Worm (Caenorhabditis elegans) whole organism, L2 larva: ENCODE results near the gene T27E4.7.

ENCODE experiments used
- C34F6.9 ChIP-seq: fragments of 150-350 bp; optimal IDR thresholded peaks from 2 replicates; lab custom pipeline; 2014; ENCODE audit warnings: missing biosample characterization, missing genetic modification characterization
- F13H6.1 ChIP-seq: sonication (generic microtip); optimal IDR thresholded peaks from 2 replicates; lab custom pipeline; 2016; ENCODE audit warnings: missing genetic modification characterization, missing compliant biosample characterization
- R02D3.7 ChIP-seq: fragments of 150-350 bp; optimal IDR thresholded peaks from 2 replicates; lab custom pipeline; 2014; ENCODE audit warnings: missing biosample characterization, missing genetic modification characterization
- Y55F3AM.14 ChIP-seq: fragments of 200-800 bp; sonication (Bioruptor generic); optimal IDR thresholded peaks from 2 replicates; lab custom pipeline; 2018; ENCODE audit warnings: mild to moderate bottlenecking, missing genetic modification characterization, missing compliant biosample characterization
- ZK546.5 ChIP-seq: sonication (generic microtip); optimal IDR thresholded peaks from 2 replicates; lab custom pipeline; 2017; ENCODE audit warnings: missing biosample characterization, missing genetic modification characterization
- alr-1 ChIP-seq: fragments of 150-350 bp; optimal IDR thresholded peaks from 2 replicates; lab custom pipeline; 2014; ENCODE audit warnings: missing biosample characterization, missing genetic modification characterization
- aly-2 ChIP-seq: fragments of 150-350 bp; optimal IDR thresholded peaks from 2 replicates; lab custom pipeline; 2014; ENCODE audit warnings: missing biosample characterization, missing genetic modification characterization
- ama-1 ChIP-seq: fragments of 150-350 bp; optimal IDR thresholded peaks from 2 replicates; lab custom pipeline; 2018; ENCODE audit warnings: inconsistent platforms
- blmp-1 ChIP-seq: sonication (generic microtip); optimal IDR thresholded peaks from 2 replicates; lab custom pipeline; 2017; ENCODE audit warnings: missing genetic modification characterization, mild to moderate bottlenecking, missing compliant biosample characterization, antibody characterized with exemption, moderate library complexity; ENCODE audit not compliant: insufficient read depth
- ceh-82 ChIP-seq: fragments of 150-350 bp; optimal IDR thresholded peaks from 2 replicates; lab custom pipeline; 2014; ENCODE audit warnings: missing biosample characterization, missing genetic modification characterization
- dmd-4 ChIP-seq: sonication (generic microtip); optimal IDR thresholded peaks from 2 replicates; lab custom pipeline; 2017; ENCODE audit warnings: missing biosample characterization, missing genetic modification characterization
- egl-27 ChIP-seq: sonication (generic microtip); optimal IDR thresholded peaks from 3 replicates; lab custom pipeline; 2017; ENCODE audit warnings: missing biosample characterization, missing genetic modification reagents, missing genetic modification characterization
- elt-1 ChIP-seq: fragments of 150-350 bp; optimal IDR thresholded peaks from 2 replicates; lab custom pipeline; 2014; ENCODE audit warnings: missing biosample characterization, missing genetic modification characterization
- elt-3 ChIP-seq: sonication (generic microtip); optimal IDR thresholded peaks from 2 replicates; lab custom pipeline; 2017; ENCODE audit warnings: missing biosample characterization, missing genetic modification characterization
- fos-1 ChIP-seq: fragments of 150-350 bp; optimal IDR thresholded peaks from 2 replicates; lab custom pipeline; 2014; ENCODE audit warnings: missing biosample characterization, missing genetic modification characterization
- lin-39 ChIP-seq: fragments of 150-350 bp; optimal IDR thresholded peaks from 2 replicates; lab custom pipeline; 2014; ENCODE audit warnings: missing biosample characterization, missing genetic modification reagents, missing genetic modification characterization
- lsy-2 ChIP-seq, 2 experiments: fragments of 150-350 bp in 1 of 2; sonication (generic microtip) in 1 of 2; optimal IDR thresholded peaks; 2 replicates each; lab custom pipeline; 2014 to 2017; ENCODE audit warnings: missing biosample characterization in 2 of 2, missing genetic modification characterization in 2 of 2
- mbf-1 ChIP-seq: sonication (generic microtip); optimal IDR thresholded peaks from 2 replicates; lab custom pipeline; 2017; ENCODE audit warnings: missing biosample characterization, missing genetic modification characterization
- mdl-1 ChIP-seq, 2 experiments: fragments of 150-350 bp in 1 of 2; sonication (generic microtip) in 1 of 2; optimal IDR thresholded peaks; 2 replicates each; lab custom pipeline; 2017; ENCODE audit warnings: missing biosample characterization in 2 of 2, missing genetic modification characterization in 2 of 2
- nhr-10 ChIP-seq: sonication (generic microtip); optimal IDR thresholded peaks from 2 replicates; lab custom pipeline; 2017; ENCODE audit warnings: missing biosample characterization, missing genetic modification characterization
- nhr-11 ChIP-seq: fragments of 150-350 bp; optimal IDR thresholded peaks from 2 replicates; lab custom pipeline; 2014; ENCODE audit warnings: missing biosample characterization, missing genetic modification characterization
- nhr-12 ChIP-seq: fragments of 150-350 bp; optimal IDR thresholded peaks from 2 replicates; lab custom pipeline; 2014; ENCODE audit warnings: missing biosample characterization, missing genetic modification characterization
- nhr-21 ChIP-seq: fragments of 150-350 bp; optimal IDR thresholded peaks from 2 replicates; lab custom pipeline; 2014; ENCODE audit warnings: missing biosample characterization, missing genetic modification characterization
- nhr-25 ChIP-seq: fragments of 150-350 bp; sonication (generic microtip); optimal IDR thresholded peaks from 3 replicates; lab custom pipeline; 2014; ENCODE audit warnings: missing biosample characterization, missing genetic modification characterization
- nhr-6 ChIP-seq: fragments of 150-350 bp; optimal IDR thresholded peaks from 2 replicates; lab custom pipeline; 2014; ENCODE audit warnings: missing biosample characterization, missing genetic modification characterization
- nhr-77 ChIP-seq: fragments of 150-350 bp; optimal IDR thresholded peaks from 2 replicates; lab custom pipeline; 2014; ENCODE audit warnings: missing biosample characterization, missing genetic modification characterization
- peb-1 ChIP-seq: fragments of 150-350 bp; optimal IDR thresholded peaks from 2 replicates; lab custom pipeline; 2014; ENCODE audit warnings: missing biosample characterization, missing genetic modification characterization
- sem-4 ChIP-seq: fragments of 150-350 bp; optimal IDR thresholded peaks from 2 replicates; lab custom pipeline; 2014; ENCODE audit warnings: missing biosample characterization, missing genetic modification reagents, missing genetic modification characterization
- skn-1 ChIP-seq: sonication (generic microtip); optimal IDR thresholded peaks from 2 replicates; lab custom pipeline; 2017; ENCODE audit warnings: missing biosample characterization, missing genetic modification characterization
- sma-9 ChIP-seq, 2 experiments: fragments of 150-350 bp in 1 of 2; sonication (generic microtip) in 1 of 2; optimal IDR thresholded peaks; 2 replicates each; lab custom pipeline; 2014 to 2016; ENCODE audit warnings: missing genetic modification characterization in 2 of 2, mild to moderate bottlenecking in 1 of 2, missing biosample characterization in 1 of 2, missing compliant biosample characterization in 1 of 2, missing genetic modification reagents in 1 of 2, moderate library complexity in 1 of 2
- unc-39 ChIP-seq: fragments of 150-350 bp; optimal IDR thresholded peaks from 2 replicates; lab custom pipeline; 2014; ENCODE audit warnings: missing biosample characterization, missing genetic modification characterization
- unc-62 ChIP-seq: fragments of 150-350 bp; optimal IDR thresholded peaks from 2 replicates; lab custom pipeline; 2014; ENCODE audit warnings: missing biosample characterization, missing genetic modification reagents, missing genetic modification characterization
- zag-1 ChIP-seq: fragments of 150-350 bp; optimal IDR thresholded peaks from 2 replicates; lab custom pipeline; 2014; ENCODE audit warnings: missing biosample characterization, missing genetic modification characterization
- ztf-11 ChIP-seq: sonication (generic microtip); optimal IDR thresholded peaks from 2 replicates; lab custom pipeline; 2017; ENCODE audit warnings: missing biosample characterization, missing genetic modification characterization

T27E4.7 gene

DNA sequence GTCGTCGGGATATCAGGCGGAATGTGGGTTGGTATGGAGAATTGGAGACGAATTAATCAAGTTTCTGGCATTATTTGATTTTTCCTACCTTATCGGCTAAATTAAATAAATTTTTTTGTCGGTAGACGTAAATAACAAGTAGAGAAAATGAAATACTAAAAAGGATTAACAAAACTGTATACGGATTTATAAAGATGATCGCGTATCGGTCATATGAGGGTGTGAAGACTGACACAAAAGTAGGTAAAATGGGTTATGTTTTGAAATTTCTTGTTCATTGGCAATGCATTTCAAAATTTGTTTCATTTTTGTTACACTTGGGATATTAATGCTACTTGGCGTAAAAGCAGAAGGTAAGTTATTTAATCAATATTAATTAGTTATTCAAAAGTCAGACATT is 16.7 kb downstream of the T27E4.7 start, which contains the start of the genes C25E10.16 and C25E10.13:
Gene C25E10.16 (minus strand): TSS at position 101 of the 400 bp plus-strand sequence.
Gene C25E10.13 (plus strand): TSS at position 256 of the 400 bp plus-strand sequence.
- TF ChIP-seq alr-1 (tag; lab: Kevin White, UChicago) (no peak), nhr-77 (tag; lab: Kevin White, UChicago) (no peak), nhr-11 (tag; lab: Kevin White, UChicago) (no peak), nhr-12 (no peak), nhr-21 (tag; lab: Kevin White, UChicago) (no peak), ztf-11 (no peak), nhr-10 (no peak), mbf-1 (tag; lab: Kevin White, UChicago) (no peak), ama-1 (no peak), egl-27 (tag; lab: Kevin White, UChicago) (no peak), sma-9 (GFP tag; optimal IDR thresholded peaks at IDR 0.05; lab: Kevin White, UChicago) (no peak), sma-9 (tag; optimal IDR thresholded peaks at IDR 0.05; lab: Kevin White, UChicago) (no peak), unc-39 (tag; lab: Kevin White, UChicago) (no peak), dmd-4 (tag; lab: Kevin White, UChicago) (no peak)

DNA sequence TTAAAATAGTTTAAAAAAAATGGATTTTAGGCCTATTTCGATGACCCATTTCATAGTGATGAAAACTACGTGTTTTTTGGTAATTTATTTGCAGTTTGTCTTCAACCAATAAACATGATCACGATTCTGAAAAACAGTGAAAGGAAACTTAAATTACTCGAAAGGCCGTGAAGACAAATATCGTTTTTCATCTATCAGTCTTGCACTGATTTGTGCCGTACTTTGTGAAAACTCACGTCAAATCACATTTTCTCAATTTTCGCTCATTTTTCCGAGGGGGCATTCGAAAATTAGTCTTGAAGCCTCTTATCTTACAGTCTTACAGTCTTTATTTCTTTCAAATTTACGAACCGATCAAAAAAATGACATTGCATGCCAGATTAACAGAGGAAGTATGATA is 17.5 kb downstream of the T27E4.7 start, which contains the start of gene C25E10.11:
Gene C25E10.11 (minus strand): TSS at position 101 of the 400 bp plus-strand sequence.
- TF ChIP-seq fos-1 (tag; lab: Kevin White, UChicago) (no peak), nhr-77 (tag; lab: Kevin White, UChicago) (no peak), dmd-4 (tag; lab: Kevin White, UChicago) (no peak), nhr-10 (no peak), ama-1 (no peak), mdl-1 (tag; optimal IDR thresholded peaks at IDR 0.05; lab: Kevin White, UChicago) (no peak), sma-9 (GFP tag; optimal IDR thresholded peaks at IDR 0.05; lab: Kevin White, UChicago) (no peak), sma-9 (tag; optimal IDR thresholded peaks at IDR 0.05; lab: Kevin White, UChicago) (no peak), blmp-1 (no peak), nhr-6 (tag; lab: Kevin White, UChicago) (no peak), zag-1 (no peak), C34F6.9 (no peak)

DNA sequence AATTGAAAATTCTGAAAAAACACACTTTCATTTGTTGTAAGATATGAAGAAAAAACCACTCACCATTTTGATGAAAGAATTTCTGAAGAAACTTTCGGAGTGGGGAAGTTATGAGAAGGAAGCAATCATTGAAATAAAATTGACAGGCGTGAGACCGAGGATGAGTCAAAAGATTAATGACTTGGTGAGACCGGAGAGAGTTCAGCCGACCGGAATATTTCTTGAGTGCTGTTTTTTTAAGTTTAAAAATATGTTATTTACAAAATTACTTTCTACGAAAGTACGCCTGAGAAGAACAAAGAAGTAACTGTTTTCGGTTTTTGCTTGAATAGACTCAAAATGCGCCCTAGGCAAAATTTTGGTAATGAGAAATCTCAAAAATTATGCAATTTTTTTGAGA is 19.9 kb downstream of the T27E4.7 start, which contains the start of gene C25E10.10:
Gene C25E10.10 (minus strand): TSS at position 101 of the 400 bp plus-strand sequence.
- TF ChIP-seq nhr-25 (tag; lab: Kevin White, UChicago), result no peak
- TF ChIP-seq mdl-1 (tag; optimal IDR thresholded peaks at IDR 0.05; lab: Kevin White, UChicago), result no peak
- TF ChIP-seq nhr-6 (tag; lab: Kevin White, UChicago), result no peak
- no peak for TF ChIP-seq dmd-4 (tag; lab: Kevin White, UChicago)
- TF ChIP-seq F13H6.1 (tag; lab: Kevin White, UChicago), result no peak
- no peak for TF ChIP-seq ZK546.5 (tag; lab: Kevin White, UChicago)
- TF ChIP-seq skn-1 (tag; lab: Kevin White, UChicago), result no peak
- TF ChIP-seq lin-39 (tag; lab: Kevin White, UChicago), result no peak
- TF ChIP-seq nhr-10, result no peak
- TF ChIP-seq elt-1 (tag; lab: Kevin White, UChicago), result no peak
- no peak for TF ChIP-seq nhr-21 (tag; lab: Kevin White, UChicago)
- TF ChIP-seq ceh-82 (tag; lab: Kevin White, UChicago), result no peak
- TF ChIP-seq ztf-11, result no peak
- TF ChIP-seq nhr-11 (tag; lab: Kevin White, UChicago), result no peak
- TF ChIP-seq elt-3 (tag; lab: Kevin White, UChicago), result no peak

DNA sequence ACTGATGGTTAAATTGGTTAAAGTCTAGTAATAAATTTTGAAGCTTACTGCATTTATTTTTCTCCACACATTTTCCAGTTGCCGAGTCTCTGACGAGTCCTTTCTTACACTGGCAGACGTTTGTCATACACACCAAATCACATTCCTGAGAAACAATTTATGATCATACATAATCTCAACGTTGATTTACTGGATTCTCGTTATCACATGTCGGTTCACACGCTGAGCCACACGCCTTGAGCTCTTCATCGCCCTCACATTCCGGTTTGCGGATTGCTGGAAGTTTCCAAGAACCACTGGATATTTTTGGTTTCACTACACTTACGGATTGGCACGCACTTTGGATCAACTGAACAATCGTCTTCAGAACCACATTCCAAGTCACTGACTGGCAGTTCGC is 20.5 kb downstream of the T27E4.7 start:
- TF ChIP-seq blmp-1, result no peak
- TF ChIP-seq nhr-21 (tag; lab: Kevin White, UChicago), result peak; percentile 11
- no peak for TF ChIP-seq R02D3.7
- no peak for TF ChIP-seq nhr-25 (tag; lab: Kevin White, UChicago)

DNA sequence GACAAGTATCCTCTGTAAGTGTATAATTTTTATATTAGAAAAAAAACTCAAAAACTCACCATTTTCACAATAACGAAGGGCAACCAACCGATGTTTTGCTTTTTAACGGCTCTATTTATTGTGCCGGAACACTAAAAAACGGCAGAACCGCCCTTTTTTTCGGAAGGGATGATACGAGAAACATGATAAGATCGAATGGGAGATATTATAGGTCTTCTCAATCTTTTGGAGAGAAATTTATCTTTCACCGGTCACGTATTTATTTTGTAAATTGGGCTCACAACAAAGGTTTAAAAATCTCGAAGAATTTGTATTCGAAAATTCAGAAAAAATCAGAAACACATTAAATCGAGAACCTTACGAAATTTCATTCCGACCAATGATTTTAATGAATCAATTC is 21.4 kb downstream of the T27E4.7 start, which contains the start of gene swm-1:
Gene swm-1 (minus strand): TSS at position 101 of the 400 bp plus-strand sequence.
- TF ChIP-seq unc-62 (GFP tag; lab: Kevin White, UChicago) (no peak), skn-1 (tag; lab: Kevin White, UChicago) (no peak), lsy-2 (tag; optimal IDR thresholded peaks at IDR 0.05; lab: Kevin White, UChicago) (no peak), Y55F3AM.14 (no peak), aly-2 (tag; lab: Kevin White, UChicago) (no peak), peb-1 (tag; lab: Kevin White, UChicago) (no peak), sem-4 (tag; lab: Kevin White, UChicago) (no peak), sma-9 (GFP tag; optimal IDR thresholded peaks at IDR 0.05; lab: Kevin White, UChicago) (no peak), sma-9 (tag; optimal IDR thresholded peaks at IDR 0.05; lab: Kevin White, UChicago) (no peak), egl-27 (tag; lab: Kevin White, UChicago) (no peak), C34F6.9 (no peak), nhr-11 (tag; lab: Kevin White, UChicago) (no peak), ztf-11 (no peak), dmd-4 (tag; lab: Kevin White, UChicago) (no peak)
